Fruit fly (Drosophila melanogaster): ENCODE measurements around the gene cold.
A peak's percentile ranks its signal among the peaks of the same experiment; 100 is the strongest.

Gene cold

dm6 chr2L:552432-552929, 21.6 kb upstream of the cold start, which contains the start of gene Ets21C (continued):
- TF ChIP-seq CrebA (GFP tag; optimal IDR thresholded peaks at IDR 0.05; ENCODE audit: borderline replicate concordance), result no peak
- TF ChIP-seq GATAd (GFP tag; optimal IDR thresholded peaks at IDR 0.05), result no peak
- peak; percentile 51 for TF ChIP-seq h (GFP tag; optimal IDR thresholded peaks at IDR 0.05)
- no peak for TF ChIP-seq usp (GFP tag; optimal IDR thresholded peaks at IDR 0.05)
- no peak for TF ChIP-seq Dfd (GFP tag; optimal IDR thresholded peaks at IDR 0.05)

- TF ChIP-seq br (GFP tag; optimal IDR thresholded peaks at IDR 0.05), result no peak
- peak; percentile 71 for TF ChIP-seq woc (GFP tag; optimal IDR thresholded peaks at IDR 0.05)
- TF ChIP-seq dmrt93B (GFP tag; optimal IDR thresholded peaks at IDR 0.05), result no peak
- peak; percentile 6 for TF ChIP-seq Hr83 (GFP tag; optimal IDR thresholded peaks at IDR 0.05; ENCODE audit: poor library complexity, severe bottlenecking)
- TF ChIP-seq psq (GFP tag; optimal IDR thresholded peaks at IDR 0.05), result no peak
- TF ChIP-seq Myc (optimal IDR thresholded peaks at IDR 0.05), result peak; percentile 96
- peak; percentile 8 for TF ChIP-seq N (GFP tag; optimal IDR thresholded peaks at IDR 0.05)
- peak; percentile 1 for TF ChIP-seq HLH106 (tag; optimal IDR thresholded peaks at IDR 0.05)
- TF ChIP-seq Vsx2 (GFP tag; optimal IDR thresholded peaks at IDR 0.05; ENCODE audit: partially characterized antibody), result no peak
- TF ChIP-seq OdsH (GFP tag; optimal IDR thresholded peaks at IDR 0.05), result peak; percentile 8
- TF ChIP-seq foxo (GFP tag; optimal IDR thresholded peaks at IDR 0.05), result no peak
- TF ChIP-seq Sp1 (GFP tag; optimal IDR thresholded peaks at IDR 0.05), result no peak
- TF ChIP-seq Abd-B (GFP tag; optimal IDR thresholded peaks at IDR 0.05), result no peak
- peak; percentile 14 for TF ChIP-seq Dif (GFP tag; optimal IDR thresholded peaks at IDR 0.05; ENCODE audit: partially characterized antibody)
- no peak for TF ChIP-seq Dfd (GFP tag; optimal IDR thresholded peaks at IDR 0.05)
- TF ChIP-seq Rel (GFP tag; optimal IDR thresholded peaks at IDR 0.05), result no peak
- TF ChIP-seq Rel (tag; optimal IDR thresholded peaks at IDR 0.05), result peak; percentile 58
These were observed 14.8 kb upstream of the cold start, which contains the start of gene Tspo for dm6 chr2L:559311-559710. TSS of gene Tspo (plus strand) at chr2L:559612.

dm6 chr2L:559770-560567, 14.1 kb upstream of the cold start, which contains the start of gene rempA:
TSS of gene rempA (minus strand) at chr2L:560310.
- no peak for TF ChIP-seq Abd-B (GFP tag; optimal IDR thresholded peaks at IDR 0.05)
- no peak for TF ChIP-seq Rel (GFP tag; optimal IDR thresholded peaks at IDR 0.05)
- TF ChIP-seq Rel (tag; optimal IDR thresholded peaks at IDR 0.05), result no peak
- no peak for TF ChIP-seq Dif (GFP tag; optimal IDR thresholded peaks at IDR 0.05; ENCODE audit: partially characterized antibody)
- TF ChIP-seq Hnf4 (GFP tag; optimal IDR thresholded peaks at IDR 0.05), result no peak
- no peak for TF ChIP-seq sv (GFP tag; optimal IDR thresholded peaks at IDR 0.05)
- TF ChIP-seq pan (optimal IDR thresholded peaks at IDR 0.05), result no peak
- TF ChIP-seq psq (GFP tag; optimal IDR thresholded peaks at IDR 0.05), result no peak
- TF ChIP-seq GATAd (GFP tag; optimal IDR thresholded peaks at IDR 0.05), result no peak
- TF ChIP-seq Vsx2 (GFP tag; optimal IDR thresholded peaks at IDR 0.05; ENCODE audit: partially characterized antibody), result no peak
- no peak for TF ChIP-seq Hr83 (GFP tag; optimal IDR thresholded peaks at IDR 0.05; ENCODE audit: poor library complexity, severe bottlenecking)
- TF ChIP-seq HLH106 (tag; optimal IDR thresholded peaks at IDR 0.05), result no peak
- TF ChIP-seq jim (GFP tag; optimal IDR thresholded peaks at IDR 0.05), result no peak
- TF ChIP-seq Jra (GFP tag; optimal IDR thresholded peaks at IDR 0.05), result no peak
- TF ChIP-seq Hr78 (GFP tag; optimal IDR thresholded peaks at IDR 0.05), result no peak
- TF ChIP-seq Mio (GFP tag; optimal IDR thresholded peaks at IDR 0.05), result no peak
- no peak for TF ChIP-seq N (GFP tag; optimal IDR thresholded peaks at IDR 0.05)
- TF ChIP-seq dmrt93B (GFP tag; optimal IDR thresholded peaks at IDR 0.05), result no peak
- TF ChIP-seq CG9705 (GFP tag; optimal IDR thresholded peaks at IDR 0.05), result no peak
- no peak for TF ChIP-seq CG32264 (GFP tag; optimal IDR thresholded peaks at IDR 0.05)

- TF ChIP-seq brk (GFP tag; optimal IDR thresholded peaks at IDR 0.05), result no peak
These were observed 10.8 kb upstream of the cold start for dm6 chr2L:563314-563713.
